Fruit fly (Drosophila melanogaster) whole organism, prepupa: ENCODE results near the gene Sur.
A peak's percentile ranks its signal among the peaks of the same experiment; 100 is the strongest.

Experiments used
- Blimp-1 ChIP-seq: fragments of 200-800 bp; sonication (Bioruptor generic); optimal IDR thresholded peaks from 3 replicates; lab custom pipeline; 2017; ENCODE audit warnings: missing biosample characterization, missing genetic modification characterization, mild to moderate bottlenecking, moderate library complexity, missing genetic modification reagents
- CG10631 ChIP-seq: fragments of 200-800 bp; sonication (Bioruptor generic); optimal IDR thresholded peaks from 2 replicates; lab custom pipeline; 2016; ENCODE audit warnings: missing biosample characterization, missing genetic modification characterization
- CG11294 ChIP-seq: fragments of 200-800 bp; sonication (Bioruptor generic); IDR thresholded peaks from 2 replicates; pipeline ENCODE4 v1.3.6; 2022; ENCODE audit warnings: missing biosample characterization, missing genetic modification characterization
- CG11762 ChIP-seq: fragments of 200-800 bp; sonication (Bioruptor generic); optimal IDR thresholded peaks from 3 replicates; lab custom pipeline; 2016; ENCODE audit warnings: missing biosample characterization, missing genetic modification characterization; ENCODE audit not compliant: insufficient read depth
- CG31627 ChIP-seq: fragments of 200-800 bp; sonication (Bioruptor generic); optimal IDR thresholded peaks from 3 replicates; lab custom pipeline; 2016; ENCODE audit warnings: missing biosample characterization, missing genetic modification characterization
- CG32006 ChIP-seq: fragments of 200-800 bp; sonication (Bioruptor generic); optimal IDR thresholded peaks from 3 replicates; lab custom pipeline; 2017; ENCODE audit warnings: missing biosample characterization, mild to moderate bottlenecking, missing genetic modification characterization
- CG34406 ChIP-seq: fragments of 200-800 bp; sonication (Bioruptor generic); optimal IDR thresholded peaks from 3 replicates; lab custom pipeline; 2016; ENCODE audit warnings: missing biosample characterization, missing genetic modification characterization
- CG3919 ChIP-seq: fragments of 200-800 bp; sonication (Bioruptor generic); optimal IDR thresholded peaks from 3 replicates; lab custom pipeline; 2016; ENCODE audit warnings: missing biosample characterization, missing genetic modification characterization
- CG6163 ChIP-seq: fragments of 200-800 bp; sonication (Bioruptor generic); IDR thresholded peaks from 3 replicates; pipeline ENCODE4 v1.3.6; 2022; ENCODE audit warnings: missing biosample characterization, missing genetic modification characterization
- CG6792 ChIP-seq: fragments of 200-800 bp; sonication (Bioruptor generic); optimal IDR thresholded peaks from 3 replicates; lab custom pipeline; 2016; ENCODE audit warnings: missing biosample characterization, missing genetic modification characterization
- CG7368 ChIP-seq: fragments of 200-800 bp; sonication (Bioruptor generic); optimal IDR thresholded peaks from 3 replicates; lab custom pipeline; 2016; ENCODE audit warnings: missing biosample characterization, missing genetic modification characterization
- CG8319 ChIP-seq: fragments of 200-800 bp; sonication (Bioruptor generic); optimal IDR thresholded peaks from 3 replicates; lab custom pipeline; 2016; ENCODE audit warnings: missing biosample characterization, missing genetic modification characterization
- CG8632 ChIP-seq: fragments of 200-800 bp; sonication (Bioruptor generic); optimal IDR thresholded peaks from 3 replicates; lab custom pipeline; 2016; ENCODE audit warnings: missing biosample characterization, missing genetic modification characterization
- Eip75B ChIP-seq: fragments of 200-800 bp; sonication (Bioruptor generic); optimal IDR thresholded peaks from 3 replicates; lab custom pipeline; 2016; ENCODE audit warnings: missing biosample characterization, missing genetic modification characterization
- Eip78C ChIP-seq: fragments of 200-800 bp; sonication (Bioruptor generic); peaks from one replicate; lab custom pipeline; 2016; ENCODE audit warnings: missing biosample characterization, missing genetic modification characterization
- Eip93F ChIP-seq: fragments of 200-800 bp; sonication (Bioruptor generic); optimal IDR thresholded peaks from 2 replicates; lab custom pipeline; 2016; ENCODE audit warnings: missing biosample characterization, mild to moderate bottlenecking, missing genetic modification characterization
- Ets21C ChIP-seq: fragments of 200-800 bp; sonication (Bioruptor generic); optimal IDR thresholded peaks from 3 replicates; lab custom pipeline; 2016; ENCODE audit warnings: missing biosample characterization, missing genetic modification characterization
- Hr38 ChIP-seq: sonication (Bioruptor generic); optimal IDR thresholded peaks from 2 replicates; lab custom pipeline; 2016; ENCODE audit warnings: missing biosample characterization, missing genetic modification characterization
- Hr39 ChIP-seq: fragments of 200-800 bp; sonication (Bioruptor generic); optimal IDR thresholded peaks from 2 replicates; lab custom pipeline; 2016; ENCODE audit warnings: missing biosample characterization, missing genetic modification characterization
- Met ChIP-seq: fragments of 200-800 bp; sonication (Bioruptor generic); optimal IDR thresholded peaks from 3 replicates; lab custom pipeline; 2016; ENCODE audit warnings: missing biosample characterization, missing genetic modification characterization
- OdsH ChIP-seq: fragments of 200-800 bp; sonication (Bioruptor generic); optimal IDR thresholded peaks from 3 replicates; lab custom pipeline; 2016; ENCODE audit warnings: missing biosample characterization, missing genetic modification characterization
- Smox ChIP-seq: fragments of 200-800 bp; sonication (Bioruptor generic); optimal IDR thresholded peaks from 3 replicates; lab custom pipeline; 2016; ENCODE audit warnings: missing biosample characterization, missing genetic modification characterization
- Sox102F ChIP-seq: fragments of 200-800 bp; sonication (Bioruptor generic); optimal IDR thresholded peaks from 2 replicates; lab custom pipeline; 2016; ENCODE audit warnings: missing biosample characterization, mild to moderate bottlenecking, missing genetic modification characterization
- achi ChIP-seq: fragments of 200-800 bp; sonication (Bioruptor generic); optimal IDR thresholded peaks from 3 replicates; lab custom pipeline; 2016; ENCODE audit warnings: missing biosample characterization, missing genetic modification characterization
- acj6 ChIP-seq: fragments of 200-800 bp; sonication (Bioruptor generic); optimal IDR thresholded peaks from 3 replicates; lab custom pipeline; 2016; ENCODE audit warnings: missing biosample characterization, missing genetic modification characterization
- cyc ChIP-seq: fragments of 200-800 bp; sonication (Bioruptor generic); optimal IDR thresholded peaks from 3 replicates; lab custom pipeline; 2016; ENCODE audit warnings: missing biosample characterization, missing genetic modification characterization
- esn ChIP-seq: fragments of 200-800 bp; sonication (Bioruptor generic); optimal IDR thresholded peaks from 2 replicates; lab custom pipeline; 2016; ENCODE audit warnings: missing biosample characterization, mild to moderate bottlenecking, missing genetic modification characterization, moderate library complexity
- fd59A ChIP-seq: fragments of 200-800 bp; sonication (Bioruptor generic); optimal IDR thresholded peaks from 2 replicates; lab custom pipeline; 2017; ENCODE audit warnings: missing biosample characterization, mild to moderate bottlenecking, missing genetic modification characterization, missing genetic modification reagents
- fkh ChIP-seq: fragments of 200-800 bp; sonication (Bioruptor generic); optimal IDR thresholded peaks from 3 replicates; lab custom pipeline; 2017; ENCODE audit warnings: missing biosample characterization, mild to moderate bottlenecking, missing genetic modification characterization, moderate library complexity
- lz ChIP-seq: fragments of 200-800 bp; sonication (Bioruptor generic); optimal IDR thresholded peaks from 3 replicates; lab custom pipeline; 2016; ENCODE audit warnings: missing biosample characterization, missing genetic modification characterization
- pdm3 ChIP-seq: fragments of 200-800 bp; sonication (Bioruptor generic); optimal IDR thresholded peaks from 3 replicates; lab custom pipeline; 2016; ENCODE audit warnings: missing biosample characterization, missing genetic modification characterization
- salr ChIP-seq, 2 experiments: fragments of 200-800 bp; sonication (Bioruptor generic); optimal IDR thresholded peaks; 3 replicates each; lab custom pipeline; 2016 to 2018; ENCODE audit warnings: missing biosample characterization in 2 of 2, missing genetic modification characterization in 2 of 2, mild to moderate bottlenecking in 1 of 2
- spab ChIP-seq: fragments of 200-800 bp; sonication (Bioruptor generic); optimal IDR thresholded peaks from 2 replicates; lab custom pipeline; 2017; ENCODE audit warnings: missing biosample characterization, mild to moderate bottlenecking, missing genetic modification characterization, missing genetic modification reagents
- svp ChIP-seq: fragments of 200-800 bp; sonication (Bioruptor generic); peaks from one replicate; lab custom pipeline; 2016; ENCODE audit warnings: missing biosample characterization, missing genetic modification characterization
- topi ChIP-seq: fragments of 200-800 bp; sonication (Bioruptor generic); optimal IDR thresholded peaks from 3 replicates; lab custom pipeline; 2016; ENCODE audit warnings: missing biosample characterization, missing genetic modification characterization
- vri ChIP-seq: fragments of 200-800 bp; sonication (Bioruptor generic); optimal IDR thresholded peaks from 3 replicates; lab custom pipeline; 2016; ENCODE audit warnings: missing biosample characterization, mild to moderate bottlenecking, missing genetic modification characterization

The Sur gene

DNA sequence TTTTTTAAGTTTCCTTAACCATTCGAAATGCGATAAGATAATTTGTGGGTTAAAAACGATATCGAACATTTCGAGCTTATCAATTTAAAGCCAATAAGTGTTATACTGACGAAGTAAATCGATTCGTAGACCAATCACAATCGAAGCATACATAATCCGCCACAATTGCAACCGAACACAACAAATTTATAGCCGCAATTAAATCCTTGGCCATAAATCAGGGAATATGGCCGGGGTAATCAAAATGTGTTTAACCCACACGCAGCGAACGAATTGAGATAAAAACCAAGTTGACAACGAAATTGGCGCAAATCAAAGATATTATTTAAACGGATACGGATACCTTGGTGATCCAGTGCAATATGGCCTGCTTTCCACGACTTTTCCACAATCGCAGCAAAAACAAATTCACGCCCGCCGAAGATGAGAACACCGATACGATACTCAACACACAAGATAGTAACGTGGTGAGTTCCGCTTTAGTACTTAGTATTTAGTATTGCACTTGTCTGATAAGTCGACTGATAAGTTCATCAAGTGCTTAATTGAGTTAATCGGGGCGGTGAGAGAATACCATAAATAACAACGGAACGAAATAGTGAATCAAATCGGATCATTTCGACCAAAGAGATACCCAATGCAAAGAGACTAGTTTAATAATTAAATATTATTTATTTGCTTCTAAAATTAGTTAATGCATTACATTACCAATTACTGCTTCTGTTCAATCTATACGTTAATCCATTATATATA is 52.0 kb downstream of the Sur start:
- TF ChIP-seq CG8632 (GFP tag; lab: Kevin White, UChicago) (no peak), vri (GFP tag; lab: Kevin White, UChicago) (peak; percentile 47)

- TF ChIP-seq CG8319 (GFP tag; lab: Kevin White, UChicago) (no peak), svp (GFP tag; lab: Kevin White, UChicago) (peak; percentile 53)
These were observed 53.3 kb downstream of the Sur start for dm6 chr2L:10145571-10145970.

DNA sequence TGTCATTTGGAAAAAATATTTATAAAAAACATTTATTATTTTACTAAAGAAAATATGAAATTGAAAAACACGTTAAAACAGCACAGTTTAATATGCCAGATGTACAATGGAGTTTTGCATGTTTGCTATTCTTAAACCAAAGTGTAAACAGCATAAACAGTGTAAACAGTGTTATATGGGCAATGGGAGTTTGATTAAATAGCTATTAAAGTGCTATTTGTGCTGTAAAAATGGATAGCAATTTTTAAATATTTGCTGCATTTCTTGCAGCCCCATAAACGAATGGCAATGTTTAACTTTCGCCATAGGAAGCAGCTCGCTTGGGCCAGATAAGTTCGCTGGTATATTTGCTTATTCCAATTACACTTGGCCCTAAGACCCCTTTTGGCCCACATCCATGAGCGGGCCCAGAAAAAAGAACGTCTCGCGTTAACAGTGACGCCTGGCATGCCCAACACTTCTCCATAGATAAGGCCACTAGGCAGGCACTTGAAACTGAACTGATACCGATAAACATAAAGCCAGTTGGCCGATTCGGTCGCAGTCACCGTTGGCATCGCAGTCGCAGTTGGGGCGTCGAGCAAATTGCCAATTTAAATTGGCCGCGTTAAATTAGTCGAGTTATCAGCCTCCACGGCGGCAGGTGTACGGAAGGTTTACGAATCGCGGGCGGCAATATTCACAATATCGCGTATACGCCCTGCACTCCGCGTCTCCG is 54.5 kb downstream of the Sur start, which contains the start of gene CG4839:
CG4839 (plus strand) TSS at position 541 of the 718 bp plus-strand sequence.
- TF ChIP-seq achi (GFP tag; lab: Kevin White, UChicago), result peak; percentile 24
- peak; percentile 12 for TF ChIP-seq Hr39
- no peak for TF ChIP-seq CG7368 (GFP tag; lab: Kevin White, UChicago)
- TF ChIP-seq Eip78C (GFP tag; lab: Kevin White, UChicago), result peak; percentile 83
- 0 out of 3 replicates have a peak, but pooled peaks have one; percentile 28 for TF ChIP-seq CG6163
- peak; percentile 26 for TF ChIP-seq lz (GFP tag; lab: Kevin White, UChicago)
- TF ChIP-seq CG11762 (GFP tag; lab: Kevin White, UChicago), result peak; percentile 17
- peak; percentile 24 for TF ChIP-seq fkh (GFP tag; lab: Kevin White, UChicago)
- peak; percentile 29 for TF ChIP-seq vri (GFP tag; lab: Kevin White, UChicago)
- TF ChIP-seq spab, result no peak
- TF ChIP-seq CG11294 (GFP tag; lab: Robert Waterston, UW), result no peak
- TF ChIP-seq CG31627 (GFP tag; lab: Kevin White, UChicago), result peak; percentile 9
- peak; percentile 22 for TF ChIP-seq CG10631 (GFP tag; lab: Kevin White, UChicago)
- TF ChIP-seq Eip75B (GFP tag; lab: Kevin White, UChicago), result no peak
- TF ChIP-seq Blimp-1, result peak; percentile 22
- peak; percentile 41 for TF ChIP-seq Met (GFP tag; lab: Kevin White, UChicago)
- TF ChIP-seq cyc (GFP tag; lab: Kevin White, UChicago), result peak; percentile 31
- no peak for TF ChIP-seq Eip93F (GFP tag; lab: Kevin White, UChicago)
- TF ChIP-seq esn (GFP tag; lab: Kevin White, UChicago), result peak; percentile 62
- peak; percentile 47 for TF ChIP-seq CG6792 (GFP tag; lab: Kevin White, UChicago)
- peak; percentile 38 for TF ChIP-seq OdsH (GFP tag; lab: Kevin White, UChicago)
- peak; percentile 31 for TF ChIP-seq CG3919 (GFP tag; lab: Kevin White, UChicago)
- TF ChIP-seq fd59A (GFP tag; lab: Kevin White, UChicago), result no peak
- TF ChIP-seq topi (GFP tag; lab: Kevin White, UChicago), result peak; percentile 44
- peak; percentile 36 for TF ChIP-seq CG34406 (GFP tag; lab: Kevin White, UChicago)
- peak; percentile 32 for TF ChIP-seq CG8632 (GFP tag; lab: Kevin White, UChicago)
- TF ChIP-seq CG32006 (GFP tag; lab: Kevin White, UChicago), result no peak
- peak; percentile 69 for TF ChIP-seq svp (GFP tag; lab: Kevin White, UChicago)
- no peak for TF ChIP-seq Hr38 (GFP tag; lab: Kevin White, UChicago)
- peak; percentile 39 for TF ChIP-seq pdm3
- no peak for TF ChIP-seq Ets21C (GFP tag; lab: Kevin White, UChicago)
- peak; percentile 42 for TF ChIP-seq acj6 (GFP tag; lab: Kevin White, UChicago)
- no peak for TF ChIP-seq salr (GFP tag; optimal IDR thresholded peaks at IDR 0.05; lab: Kevin White, UChicago)
- TF ChIP-seq Smox, result peak; percentile 7
- TF ChIP-seq Sox102F (GFP tag; lab: Kevin White, UChicago), result peak; percentile 9
